Fruit fly (Drosophila melanogaster) whole organism, embryonic: ENCODE results near the gene Mdr65.

Experiments used
- Abd-B ChIP-seq: fragments of 200-800 bp; sonication (Bioruptor generic); optimal IDR thresholded peaks from 2 replicates; lab custom pipeline; 2018; ENCODE audit warnings: missing biosample characterization, mild to moderate bottlenecking, missing genetic modification characterization, moderate library complexity
- Atf-2 ChIP-seq: fragments of 200-800 bp; sonication (Bioruptor generic); optimal IDR thresholded peaks from 2 replicates; lab custom pipeline; 2016; ENCODE audit warnings: missing biosample characterization, missing genetic modification characterization
- BEAF-32 ChIP-seq: fragments of 200-800 bp; sonication (Bioruptor generic); optimal IDR thresholded peaks from 3 replicates; lab custom pipeline; 2017; ENCODE audit warnings: missing biosample characterization, missing genetic modification characterization, mild to moderate bottlenecking, moderate library complexity, missing genetic modification reagents
- CG11085 ChIP-seq: fragments of 200-800 bp; sonication (Bioruptor generic); IDR thresholded peaks from 2 replicates; pipeline ENCODE4 v1.3.6; 2022; ENCODE audit warnings: missing biosample characterization, missing genetic modification characterization
- CG11093 ChIP-seq: fragments of 200-800 bp; sonication (Bioruptor generic); IDR thresholded peaks from 3 replicates; pipeline ENCODE4 v1.3.6; 2022; ENCODE audit warnings: missing biosample characterization, missing genetic modification characterization
- CG12236 ChIP-seq: fragments of 200-800 bp; sonication (Bioruptor generic); optimal IDR thresholded peaks from 2 replicates; lab custom pipeline; 2016; ENCODE audit warnings: missing biosample characterization, missing genetic modification characterization
- CG1603 ChIP-seq: fragments of 200-800 bp; sonication (Bioruptor generic); optimal IDR thresholded peaks from 2 replicates; lab custom pipeline; 2019; ENCODE audit warnings: missing biosample characterization, mild to moderate bottlenecking, missing genetic modification characterization, moderate library complexity
- CG1647 ChIP-seq: fragments of 200-800 bp; sonication (Bioruptor generic); optimal IDR thresholded peaks from 3 replicates; lab custom pipeline; 2016; ENCODE audit warnings: missing biosample characterization, missing genetic modification characterization
- CG16815 ChIP-seq: fragments of 200-800 bp; sonication (Bioruptor generic); optimal IDR thresholded peaks from 3 replicates; lab custom pipeline; 2017; ENCODE audit warnings: missing biosample characterization, mild to moderate bottlenecking, missing genetic modification characterization
- CG17802 ChIP-seq: fragments of 200-800 bp; sonication (Bioruptor generic); optimal IDR thresholded peaks from 2 replicates; lab custom pipeline; 2018; ENCODE audit warnings: missing biosample characterization, mild to moderate bottlenecking, missing genetic modification characterization, moderate library complexity
- CG18476 ChIP-seq: fragments of 200-800 bp; sonication (Bioruptor generic); optimal IDR thresholded peaks from 2 replicates; lab custom pipeline; 2016; ENCODE audit warnings: missing biosample characterization, mild to moderate bottlenecking, missing genetic modification characterization
- CG2129 ChIP-seq: fragments of 200-800 bp; sonication (Bioruptor generic); IDR thresholded peaks from 2 replicates; pipeline ENCODE4 v1.3.6; 2022; ENCODE audit warnings: missing biosample characterization, missing genetic modification characterization; ENCODE audit not compliant: partially characterized antibody
- CG2712 ChIP-seq: fragments of 200-800 bp; optimal IDR thresholded peaks from 3 replicates; lab custom pipeline; 2019; ENCODE audit warnings: missing biosample characterization, mild to moderate bottlenecking, missing genetic modification characterization, moderate library complexity
- CG4404 ChIP-seq: fragments of 200-800 bp; sonication (Bioruptor generic); IDR thresholded peaks from 2 replicates; pipeline ENCODE4 v1.3.6; 2022; ENCODE audit warnings: missing biosample characterization, missing genetic modification characterization
- CG4854 ChIP-seq: fragments of 200-800 bp; sonication (Bioruptor generic); optimal IDR thresholded peaks from 2 replicates; lab custom pipeline; 2016; ENCODE audit warnings: missing biosample characterization, missing genetic modification characterization, inconsistent platforms
- CG5953 ChIP-seq: fragments of 200-800 bp; sonication (Bioruptor generic); IDR thresholded peaks from 2 replicates; pipeline ENCODE4 v1.3.6; 2022; ENCODE audit warnings: missing biosample characterization, missing genetic modification characterization
- CG7271 ChIP-seq: fragments of 200-800 bp; sonication (Bioruptor generic); optimal IDR thresholded peaks from 2 replicates; lab custom pipeline; 2018; ENCODE audit warnings: missing biosample characterization, mild to moderate bottlenecking, missing genetic modification characterization, moderate library complexity
- CG8388 ChIP-seq: fragments of 200-800 bp; sonication (Bioruptor generic); optimal IDR thresholded peaks from 2 replicates; lab custom pipeline; 2019; ENCODE audit warnings: missing biosample characterization, mild to moderate bottlenecking, missing genetic modification characterization, moderate library complexity
- Doc2 ChIP-seq: fragments of 200-800 bp; sonication (Bioruptor generic); IDR thresholded peaks from 2 replicates; pipeline ENCODE4 v1.3.6; 2022; ENCODE audit warnings: missing biosample characterization, missing genetic modification characterization
- Fer2 ChIP-seq: fragments of 200-800 bp; sonication (Bioruptor generic); optimal IDR thresholded peaks from 2 replicates; lab custom pipeline; 2018; ENCODE audit warnings: missing biosample characterization, mild to moderate bottlenecking, missing genetic modification characterization, moderate library complexity
- Fer3 ChIP-seq: fragments of 200-800 bp; sonication (Bioruptor generic); optimal IDR thresholded peaks from 2 replicates; lab custom pipeline; 2018; ENCODE audit warnings: missing biosample characterization, mild to moderate bottlenecking, missing genetic modification characterization, moderate library complexity
- HLH4C ChIP-seq: fragments of 200-800 bp; sonication (Bioruptor generic); IDR thresholded peaks from 3 replicates; pipeline ENCODE4 v1.3.6; 2022; ENCODE audit warnings: missing biosample characterization, missing genetic modification characterization; ENCODE audit not compliant: partially characterized antibody
- Hand ChIP-seq: fragments of 200-800 bp; sonication (Bioruptor generic); optimal IDR thresholded peaks from 2 replicates; lab custom pipeline; 2017; ENCODE audit warnings: mild to moderate bottlenecking, missing biosample characterization, missing genetic modification reagents, missing genetic modification characterization
- NC2β ChIP-seq: fragments of 200-800 bp; sonication (Bioruptor generic); optimal IDR thresholded peaks from 2 replicates; lab custom pipeline; 2016; ENCODE audit warnings: missing biosample characterization, missing genetic modification characterization
- Oli ChIP-seq: fragments of 200-800 bp; sonication (Bioruptor generic); optimal IDR thresholded peaks from 2 replicates; lab custom pipeline; 2018; ENCODE audit warnings: missing biosample characterization, mild to moderate bottlenecking, missing genetic modification characterization, moderate library complexity
- Rfx ChIP-seq: fragments of 200-800 bp; sonication (Bioruptor generic); IDR thresholded peaks from 2 replicates; pipeline ENCODE4 v1.3.6; 2022; ENCODE audit warnings: missing biosample characterization, missing genetic modification characterization
- ara ChIP-seq: fragments of 200-800 bp; sonication (Bioruptor generic); IDR thresholded peaks from 2 replicates; pipeline ENCODE4 v1.3.6; 2022; ENCODE audit warnings: missing biosample characterization, missing genetic modification characterization
- bcd ChIP-seq: fragments of 200-800 bp; sonication (Bioruptor generic); optimal IDR thresholded peaks from 2 replicates; lab custom pipeline; 2017; ENCODE audit warnings: missing biosample characterization, mild to moderate bottlenecking, missing genetic modification characterization
- bigmax ChIP-seq: fragments of 200-800 bp; sonication (Bioruptor generic); optimal IDR thresholded peaks from 2 replicates; lab custom pipeline; 2018; ENCODE audit warnings: missing biosample characterization, mild to moderate bottlenecking, missing genetic modification characterization
- bsh ChIP-seq, 2 experiments: fragments of 200-800 bp; sonication (Bioruptor generic); optimal IDR thresholded peaks; 2 replicates each; lab custom pipeline; 2017 to 2018; ENCODE audit warnings: mild to moderate bottlenecking in 2 of 2, missing biosample characterization in 2 of 2, missing genetic modification characterization in 2 of 2, moderate library complexity in 1 of 2
- btn ChIP-seq: fragments of 200-800 bp; sonication (Bioruptor generic); optimal IDR thresholded peaks from 2 replicates; lab custom pipeline; 2016; ENCODE audit warnings: missing biosample characterization, missing genetic modification characterization
- cas ChIP-seq: fragments of 200-800 bp; sonication (Bioruptor generic); IDR thresholded peaks from 2 replicates; pipeline ENCODE4 v1.3.6; 2022; ENCODE audit warnings: missing biosample characterization, missing genetic modification characterization
- ci ChIP-seq: fragments of 200-800 bp; sonication (Bioruptor generic); IDR thresholded peaks from 3 replicates; pipeline ENCODE4 v1.3.6; 2022; ENCODE audit warnings: missing biosample characterization, missing genetic modification characterization
- dm ChIP-seq: fragments of 200-800 bp; sonication (Bioruptor generic); optimal IDR thresholded peaks from 3 replicates; lab custom pipeline; 2016; ENCODE audit warnings: missing biosample characterization, missing genetic modification characterization
- dmrt11E ChIP-seq: fragments of 200-800 bp; sonication (Bioruptor generic); optimal IDR thresholded peaks from 3 replicates; lab custom pipeline; 2018; ENCODE audit warnings: missing biosample characterization, mild to moderate bottlenecking, missing genetic modification characterization, moderate library complexity
- en ChIP-seq: fragments of 200-800 bp; sonication (Bioruptor generic); optimal IDR thresholded peaks from 2 replicates; lab custom pipeline; 2016; ENCODE audit warnings: missing biosample characterization, missing genetic modification characterization
- inv ChIP-seq: fragments of 200-800 bp; sonication (Bioruptor generic); IDR thresholded peaks from 2 replicates; pipeline ENCODE4 v1.3.6; 2022; ENCODE audit warnings: missing biosample characterization, missing genetic modification characterization; ENCODE audit not compliant: partially characterized antibody
- knrl ChIP-seq: fragments of 200-800 bp; sonication (Bioruptor generic); IDR thresholded peaks from 3 replicates; pipeline ENCODE4 v1.3.6; 2022; ENCODE audit warnings: missing biosample characterization, missing genetic modification characterization; ENCODE audit not compliant: partially characterized antibody
- lola ChIP-seq, 3 experiments: fragments of >200 bp in 2 of 3; fragments of 200-800 bp in 1 of 3; sonication (Bioruptor generic) in 1 of 3; optimal IDR thresholded peaks; 2 replicates each; lab custom pipeline; 2017 to 2019; ENCODE audit warnings: missing biosample characterization in 3 of 3, missing genetic modification characterization in 3 of 3, mild to moderate bottlenecking in 1 of 3, moderate library complexity in 1 of 3
- mam ChIP-seq: fragments of 200-800 bp; sonication (Bioruptor generic); optimal IDR thresholded peaks from 3 replicates; lab custom pipeline; 2016; ENCODE audit warnings: missing biosample characterization, missing genetic modification characterization
- otp ChIP-seq: fragments of 200-800 bp; sonication (Bioruptor generic); IDR thresholded peaks from 3 replicates; pipeline ENCODE4, ENCODE4 v1.3.6; 2022; ENCODE audit warnings: missing biosample characterization, missing genetic modification characterization
- pfk ChIP-seq: fragments of 200-800 bp; sonication (Bioruptor generic); optimal IDR thresholded peaks from 2 replicates; lab custom pipeline; 2018; ENCODE audit warnings: missing biosample characterization, mild to moderate bottlenecking, missing genetic modification characterization, moderate library complexity
- pum ChIP-seq: fragments of 200-800 bp; sonication (Bioruptor generic); optimal IDR thresholded peaks from 2 replicates; lab custom pipeline; 2016; ENCODE audit warnings: missing biosample characterization, missing genetic modification characterization
- schlank ChIP-seq: fragments of 200-800 bp; sonication (Bioruptor generic); optimal IDR thresholded peaks from 2 replicates; lab custom pipeline; 2018; ENCODE audit warnings: missing biosample characterization, mild to moderate bottlenecking, missing genetic modification characterization
- seq ChIP-seq: fragments of 200-800 bp; sonication (Bioruptor generic); IDR thresholded peaks from 2 replicates; pipeline ENCODE4 v1.3.6; 2022; ENCODE audit warnings: missing biosample characterization, missing genetic modification characterization
- stc ChIP-seq: fragments of 200-800 bp; sonication (Bioruptor generic); IDR thresholded peaks from 2 replicates; pipeline ENCODE4 v1.3.6; 2022; ENCODE audit warnings: missing biosample characterization, missing genetic modification characterization
- usp ChIP-seq: fragments of >200 bp; optimal IDR thresholded peaks from 2 replicates; lab custom pipeline; 2017; ENCODE audit warnings: missing biosample characterization, missing genetic modification characterization
- wdn ChIP-seq: fragments of 200-800 bp; sonication (Bioruptor generic); IDR thresholded peaks from 2 replicates; pipeline ENCODE4 v1.3.6; 2022; ENCODE audit warnings: missing biosample characterization, missing genetic modification characterization
- zen2 ChIP-seq: fragments of 200-800 bp; sonication (Bioruptor generic); IDR thresholded peaks from 3 replicates; pipeline ENCODE4 v1.3.6; 2022; ENCODE audit warnings: missing biosample characterization, missing genetic modification characterization; ENCODE audit not compliant: partially characterized antibody

The Mdr65 gene

dm6 chr3L:6215976-6216786, 29.4 kb downstream of the Mdr65 start (continued):
- TF ChIP-seq btn = no peak
- TF ChIP-seq Hand (GFP tag; lab: Kevin White, UChicago) = no peak
- no peak for TF ChIP-seq seq (GFP tag; lab: Robert Waterston, UW)
- TF ChIP-seq pum (GFP tag; lab: Kevin White, UChicago) = no peak
- TF ChIP-seq CG8388 (GFP tag; lab: Kevin White, UChicago) = no peak
- no peak for TF ChIP-seq CG1603 (tag; lab: Kevin White, UChicago)
- TF ChIP-seq usp (GFP tag; lab: Kevin White, UChicago) = no peak
- TF ChIP-seq CG2712 (tag; lab: Kevin White, UChicago) = no peak
- no peak for TF ChIP-seq CG11093
- no peak for TF ChIP-seq CG11085
- no peak for TF ChIP-seq CG5953 (GFP tag; lab: Robert Waterston, UW)
- no peak for TF ChIP-seq CG1647
- no peak for TF ChIP-seq CG4854
- no peak for TF ChIP-seq CG7271 (tag; lab: Kevin White, UChicago)
- no peak for TF ChIP-seq CG17802 (tag; lab: Kevin White, UChicago)
- peak; percentile 49 for TF ChIP-seq Fer3 (tag; lab: Kevin White, UChicago)
- no peak for TF ChIP-seq bcd (GFP tag; lab: Kevin White, UChicago)
- no peak for TF ChIP-seq wdn (GFP tag; lab: Robert Waterston, UW)
- TF ChIP-seq Atf-2 (GFP tag; lab: Kevin White, UChicago) = no peak
- no peak for TF ChIP-seq lola (GFP tag; optimal IDR thresholded peaks at IDR 0.05; lab: Kevin White, UChicago)
- TF ChIP-seq CG12236 (GFP tag; lab: Kevin White, UChicago) = no peak
- no peak for TF ChIP-seq bsh (GFP tag; optimal IDR thresholded peaks at IDR 0.05; lab: Kevin White, UChicago)
- no peak for TF ChIP-seq BEAF-32 (GFP tag; lab: Kevin White, UChicago)
- TF ChIP-seq ci (GFP tag; lab: Robert Waterston, UW) = 0 out of 3 replicates have a peak, but pooled peaks have one; percentile 55
- TF ChIP-seq inv (GFP tag; lab: Robert Waterston, UW) = no peak
- TF ChIP-seq dmrt11E = peak; percentile 11
- TF ChIP-seq cas (GFP tag; lab: Robert Waterston, UW) = no peak
- TF ChIP-seq Oli (tag; lab: Kevin White, UChicago) = no peak
- TF ChIP-seq bigmax (GFP tag; lab: Kevin White, UChicago) = peak; percentile 47
- TF ChIP-seq Abd-B (GFP tag; lab: Kevin White, UChicago) = no peak
- no peak for TF ChIP-seq en (GFP tag; lab: Kevin White, UChicago)
- no peak for TF ChIP-seq CG16815 (GFP tag; lab: Kevin White, UChicago)
- no peak for TF ChIP-seq NC2β (GFP tag; lab: Kevin White, UChicago)
- TF ChIP-seq dm = peak; percentile 0
- no peak for TF ChIP-seq zen2 (GFP tag; lab: Robert Waterston, UW)
- no peak for TF ChIP-seq HLH4C (GFP tag; lab: Robert Waterston, UW)
- TF ChIP-seq stc = no peak
- no peak for TF ChIP-seq mam (GFP tag; lab: Kevin White, UChicago)
- no peak for TF ChIP-seq Doc2
- TF ChIP-seq CG4404 (GFP tag; lab: Robert Waterston, UW) = no peak
- no peak for TF ChIP-seq CG18476
- peak; percentile 28 for TF ChIP-seq schlank
- peak; percentile 67 for TF ChIP-seq pfk (GFP tag; lab: Kevin White, UChicago)
- TF ChIP-seq CG2129 = no peak
- TF ChIP-seq Fer2 = no peak
- no peak for TF ChIP-seq Rfx (GFP tag; lab: Robert Waterston, UW)
- TF ChIP-seq ara (GFP tag; lab: Robert Waterston, UW) = no peak
- TF ChIP-seq otp (GFP tag; lab: Robert Waterston, UW) = 0 out of 3 replicates have a peak, but pooled peaks have one; percentile 31
- TF ChIP-seq knrl (GFP tag; lab: Robert Waterston, UW) = no peak
